Worm (Caenorhabditis elegans): ENCODE measurements around the gene F59B2.13.
A peak's percentile ranks its signal among the peaks of the same experiment; 100 is the strongest.

F59B2.13 gene

DNA sequence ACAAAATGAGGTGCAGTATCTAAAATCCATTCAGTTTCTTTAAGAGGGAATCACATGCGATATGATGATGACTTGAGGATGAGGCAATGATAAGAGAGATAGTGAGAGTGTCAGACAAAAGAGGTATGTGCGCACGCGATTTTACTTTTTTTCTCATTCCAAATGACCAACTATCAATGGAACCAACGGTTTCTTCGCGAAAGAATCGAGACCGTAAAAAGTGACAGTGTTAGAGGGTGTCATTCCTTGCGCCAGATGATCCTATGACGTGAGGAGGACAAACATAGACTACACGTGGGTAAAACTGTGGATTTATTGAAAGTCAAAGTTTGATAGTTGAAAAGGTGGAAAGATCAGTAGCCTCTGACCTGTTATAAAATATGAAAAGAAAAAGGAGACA lies 43.0 kb downstream of the F59B2.13 start (continued):
- TF ChIP-seq nhr-77 (tag; optimal IDR thresholded peaks at IDR 0.05) (no peak), tlp-1 (tag; optimal IDR thresholded peaks at IDR 0.05) (no peak), nhr-28 (tag; optimal IDR thresholded peaks at IDR 0.05) (no peak), tbx-2 (tag; optimal IDR thresholded peaks at IDR 0.05) (peak; percentile 18), nhr-11 (tag; optimal IDR thresholded peaks at IDR 0.05) (no peak), snpc-4 (tag; optimal IDR thresholded peaks at IDR 0.05) (no peak), irx-1 (tag; optimal IDR thresholded peaks at IDR 0.05) (no peak), C04F5.9 (tag; optimal IDR thresholded peaks at IDR 0.05) (no peak), elt-3 (tag; optimal IDR thresholded peaks at IDR 0.05) (peak; percentile 16 to 87 (median 75)), nhr-76 (tag; optimal IDR thresholded peaks at IDR 0.05) (no peak), mep-1 (tag; optimal IDR thresholded peaks at IDR 0.05) (peak; percentile 25), ets-5 (GFP tag; IDR thresholded peaks at IDR 0.05) (no peak), unc-62 (GFP tag; optimal IDR thresholded peaks at IDR 0.05) (no peak), aly-2 (tag; optimal IDR thresholded peaks at IDR 0.05) (no peak), C16A3.4 (tag; optimal IDR thresholded peaks at IDR 0.05) (peak; percentile 1), unc-30 (tag; optimal IDR thresholded peaks at IDR 0.05) (no peak), sox-4 (tag; optimal IDR thresholded peaks at IDR 0.05) (no peak), nhr-85 (tag) (peak; percentile 69), ceh-63 (GFP tag; optimal IDR thresholded peaks at IDR 0.05) (no peak), jun-1 (tag; optimal IDR thresholded peaks at IDR 0.05) (peak; percentile 5), rnt-1 (tag; optimal IDR thresholded peaks at IDR 0.05) (no peak), ztf-11 (tag; optimal IDR thresholded peaks at IDR 0.05) (no peak), C34B4.2 (tag; optimal IDR thresholded peaks at IDR 0.05) (no peak), lin-39 (tag; optimal IDR thresholded peaks at IDR 0.05) (no peak), fos-1 (tag; optimal IDR thresholded peaks at IDR 0.05) (no peak), hlh-17 (GFP tag; optimal IDR thresholded peaks at IDR 0.05; ENCODE audit: borderline replicate concordance) (no peak), nhr-237 (tag; optimal IDR thresholded peaks at IDR 0.05) (no peak), sup-37 (GFP tag; optimal IDR thresholded peaks at IDR 0.05) (no peak), xbp-1 (tag; optimal IDR thresholded peaks at IDR 0.05) (no peak), lin-14 (GFP tag; optimal IDR thresholded peaks at IDR 0.05) (peak; percentile 58), efl-3 (GFP tag; optimal IDR thresholded peaks at IDR 0.05) (no peak), ceh-8 (GFP tag; optimal IDR thresholded peaks at IDR 0.05) (no peak), ceh-90 (tag; optimal IDR thresholded peaks at IDR 0.05) (no peak), snu-23 (GFP tag; optimal IDR thresholded peaks at IDR 0.05) (peak; percentile 35), nhr-84 (tag; optimal IDR thresholded peaks at IDR 0.05) (no peak), ces-1 (GFP tag; optimal IDR thresholded peaks at IDR 0.05) (no peak), lin-15B (tag; optimal IDR thresholded peaks at IDR 0.05) (no peak), nhr-20 (tag; optimal IDR thresholded peaks at IDR 0.05) (peak; percentile 67), mab-9 (GFP tag; IDR thresholded peaks at IDR 0.05) (no peak), fkh-4 (tag; optimal IDR thresholded peaks at IDR 0.05; ENCODE audit: borderline replicate concordance) (no peak), F16B12.6 (tag; optimal IDR thresholded peaks at IDR 0.05) (no peak), efl-1 (optimal IDR thresholded peaks at IDR 0.05) (no peak), efl-1 (GFP tag; optimal IDR thresholded peaks at IDR 0.05 in 1 of 2) (peak in 1 of 2 experiments; percentile 91), swsn-7 (tag; optimal IDR thresholded peaks at IDR 0.05) (no peak), nhr-47 (tag; optimal IDR thresholded peaks at IDR 0.05) (no peak), hlh-4 (tag; optimal IDR thresholded peaks at IDR 0.05) (no peak), nhr-71 (tag; optimal IDR thresholded peaks at IDR 0.05) (peak; percentile 50), lin-35 (GFP tag; optimal IDR thresholded peaks at IDR 0.05) (peak; percentile 15 to 68), ztf-4 (tag; optimal IDR thresholded peaks at IDR 0.05) (no peak), egl-13 (tag; optimal IDR thresholded peaks at IDR 0.05) (no peak), blmp-1 (tag; optimal IDR thresholded peaks at IDR 0.05) (peak; percentile 97)
